Worm (Caenorhabditis elegans) whole organism, L1 larva: ENCODE results near the gene C35D6.4.

Experiments used
- C16A3.4 ChIP-seq: fragments of 150-350 bp; optimal IDR thresholded peaks from 2 replicates; lab custom pipeline; 2014; ENCODE audit warnings: missing biosample characterization, missing genetic modification characterization
- F16B12.6 ChIP-seq: fragments of 150-350 bp; optimal IDR thresholded peaks from 2 replicates; lab custom pipeline; 2014; ENCODE audit warnings: missing biosample characterization, missing genetic modification characterization
- alr-1 ChIP-seq: fragments of 200-800 bp; sonication (Bioruptor generic); optimal IDR thresholded peaks from 2 replicates; lab custom pipeline; 2018; ENCODE audit warnings: borderline replicate concordance, mild to moderate bottlenecking, missing genetic modification characterization, missing compliant biosample characterization
- aly-2 ChIP-seq: fragments of 150-350 bp; optimal IDR thresholded peaks from 2 replicates; lab custom pipeline; 2014; ENCODE audit warnings: missing biosample characterization, missing genetic modification characterization
- ama-1 ChIP-seq: fragments of 150-350 bp; optimal IDR thresholded peaks from 2 replicates; lab custom pipeline; 2014
- blmp-1 ChIP-seq: fragments of 150-350 bp; optimal IDR thresholded peaks from 2 replicates; lab custom pipeline; 2014; ENCODE audit warnings: missing biosample characterization, missing genetic modification characterization
- ceh-8 ChIP-seq: fragments of 200-800 bp; sonication (Bioruptor generic); optimal IDR thresholded peaks from 2 replicates; lab custom pipeline; 2018; ENCODE audit warnings: mild to moderate bottlenecking, missing genetic modification characterization, moderate library complexity, missing compliant biosample characterization
- ceh-82 ChIP-seq, 3 experiments: fragments of 150-350 bp in 1 of 3; sonication (generic microtip) in 2 of 3; optimal IDR thresholded peaks; 2 replicates each; lab custom pipeline; 2014 to 2017; ENCODE audit warnings: missing biosample characterization in 3 of 3, missing genetic modification characterization in 3 of 3
- ceh-88 ChIP-seq: fragments of 200-800 bp; sonication (Bioruptor generic); IDR thresholded peaks from 2 replicates; pipeline ENCODE4 v1.3.6; 2022; ENCODE audit warnings: missing genetic modification characterization, missing compliant biosample characterization
- dpl-1 ChIP-seq, 3 experiments: fragments of 150-350 bp in 2 of 3; sonication (generic microtip) in 1 of 3; optimal IDR thresholded peaks; 2 replicates each; lab custom pipeline; 2014 to 2017; ENCODE audit warnings: missing biosample characterization in 3 of 3, missing genetic modification characterization in 3 of 3, missing genetic modification reagents in 3 of 3
- efl-1 ChIP-seq, 4 experiments: fragments of 150-350 bp; optimal IDR thresholded peaks in 3 of 4; peaks in 1 of 4; 1 replicate in 1 of 4; 2 replicates in 3 of 4; lab custom pipeline; 2014; ENCODE audit warnings: missing biosample characterization in 2 of 4, missing genetic modification characterization in 2 of 4, missing genetic modification reagents in 2 of 4
- efl-3 ChIP-seq: fragments of 200-800 bp; sonication (Bioruptor generic); optimal IDR thresholded peaks from 2 replicates; lab custom pipeline; 2018; ENCODE audit warnings: mild to moderate bottlenecking, missing genetic modification characterization, missing compliant biosample characterization
- egl-27 ChIP-seq, 2 experiments: fragments of 150-350 bp in 1 of 2; sonication (generic microtip); optimal IDR thresholded peaks; 3 replicates each; lab custom pipeline; 2017 to 2018; ENCODE audit warnings: missing biosample characterization in 2 of 2, missing genetic modification characterization in 2 of 2, missing genetic modification reagents in 2 of 2
- elt-2 ChIP-seq: sonication (generic microtip); optimal IDR thresholded peaks from 2 replicates; lab custom pipeline; 2016; ENCODE audit warnings: missing genetic modification characterization, mild to moderate bottlenecking, inconsistent platforms, missing compliant biosample characterization, missing genetic modification reagents
- elt-3 ChIP-seq, 6 experiments: fragments of 150-350 bp in 1 of 6; sonication (generic microtip); optimal IDR thresholded peaks; 2 replicates each; lab custom pipeline; 2017 to 2018; ENCODE audit warnings: missing biosample characterization in 6 of 6, missing genetic modification characterization in 6 of 6, inconsistent platforms in 1 of 6
- fkh-4 ChIP-seq: sonication (generic microtip); optimal IDR thresholded peaks from 2 replicates; lab custom pipeline; 2016; ENCODE audit warnings: missing compliant biosample characterization, missing genetic modification characterization, borderline replicate concordance
- fos-1 ChIP-seq: fragments of 150-350 bp; optimal IDR thresholded peaks from 2 replicates; lab custom pipeline; 2014; ENCODE audit warnings: missing biosample characterization, missing genetic modification characterization
- grh-1 ChIP-seq: fragments of 200-800 bp; sonication (Bioruptor generic); IDR thresholded peaks from 2 replicates; pipeline ENCODE4 v1.3.6; 2022; ENCODE audit warnings: missing genetic modification reagents, missing genetic modification characterization, missing compliant biosample characterization
- hlh-17 ChIP-seq: fragments of 200-800 bp; sonication (Bioruptor generic); optimal IDR thresholded peaks from 2 replicates; lab custom pipeline; 2018; ENCODE audit warnings: missing genetic modification characterization, mild to moderate bottlenecking, missing compliant biosample characterization, moderate library complexity, borderline replicate concordance
- hlh-4 ChIP-seq: sonication (generic microtip); optimal IDR thresholded peaks from 2 replicates; lab custom pipeline; 2016; ENCODE audit warnings: mild to moderate bottlenecking, missing genetic modification characterization, missing compliant biosample characterization
- hpl-2 ChIP-seq: fragments of 150-350 bp; optimal IDR thresholded peaks from 2 replicates; lab custom pipeline; 2014; ENCODE audit warnings: missing biosample characterization, missing genetic modification reagents, missing genetic modification characterization
- irx-1 ChIP-seq: sonication (generic microtip); optimal IDR thresholded peaks from 2 replicates; lab custom pipeline; 2016; ENCODE audit warnings: missing genetic modification characterization, missing compliant biosample characterization
- isw-1 ChIP-seq: fragments of 200-800 bp; sonication (Bioruptor generic); IDR thresholded peaks from 2 replicates; pipeline ENCODE4 v1.3.6; 2022; ENCODE audit warnings: missing genetic modification characterization, missing compliant biosample characterization
- lin-15B ChIP-seq: fragments of 150-350 bp; sonication (generic microtip); optimal IDR thresholded peaks from 3 replicates; lab custom pipeline; 2014; ENCODE audit warnings: missing biosample characterization, missing genetic modification characterization
- mef-2 ChIP-seq: fragments of 150-350 bp; optimal IDR thresholded peaks from 2 replicates; lab custom pipeline; 2014; ENCODE audit warnings: missing biosample characterization, missing genetic modification characterization
- mep-1 ChIP-seq: fragments of 150-350 bp; optimal IDR thresholded peaks from 2 replicates; lab custom pipeline; 2014; ENCODE audit warnings: missing biosample characterization, missing genetic modification characterization
- nhr-11 ChIP-seq: fragments of 150-350 bp; optimal IDR thresholded peaks from 2 replicates; lab custom pipeline; 2014; ENCODE audit warnings: missing biosample characterization, missing genetic modification characterization
- nhr-12 ChIP-seq: sonication (generic microtip); optimal IDR thresholded peaks from 2 replicates; lab custom pipeline; 2017; ENCODE audit warnings: missing biosample characterization, missing genetic modification characterization
- nhr-19 ChIP-seq: fragments of 200-800 bp; sonication (Bioruptor generic); conservative IDR thresholded peaks from 2 replicates; pipeline ENCODE4 v1.3.6; 2022; ENCODE audit warnings: missing genetic modification characterization, missing compliant biosample characterization
- nhr-20 ChIP-seq: sonication (generic microtip); optimal IDR thresholded peaks from 2 replicates; lab custom pipeline; 2016; ENCODE audit warnings: mild to moderate bottlenecking, missing genetic modification characterization, missing compliant biosample characterization
- nhr-237 ChIP-seq: fragments of 150-350 bp; optimal IDR thresholded peaks from 2 replicates; lab custom pipeline; 2014; ENCODE audit warnings: missing biosample characterization, missing genetic modification characterization
- nhr-84 ChIP-seq: sonication (generic microtip); optimal IDR thresholded peaks from 2 replicates; lab custom pipeline; 2017; ENCODE audit warnings: missing biosample characterization, missing genetic modification characterization
- nhr-85 ChIP-seq: sonication (generic microtip); peaks from one replicate; lab custom pipeline; 2016; ENCODE audit warnings: missing genetic modification characterization, inconsistent platforms, missing compliant biosample characterization
- nhr-90 ChIP-seq: sonication (generic microtip); optimal IDR thresholded peaks from 2 replicates; lab custom pipeline; 2016; ENCODE audit warnings: mild to moderate bottlenecking, missing genetic modification characterization, missing compliant biosample characterization; ENCODE audit not compliant: poor library complexity
- pax-3 ChIP-seq: fragments of 200-800 bp; sonication (Bioruptor generic); optimal IDR thresholded peaks from 2 replicates; lab custom pipeline; 2018; ENCODE audit warnings: mild to moderate bottlenecking, missing genetic modification characterization, moderate library complexity, missing compliant biosample characterization
- rnt-1 ChIP-seq: sonication (generic microtip); optimal IDR thresholded peaks from 2 replicates; lab custom pipeline; 2016; ENCODE audit warnings: mild to moderate bottlenecking, missing genetic modification characterization, moderate library complexity, missing compliant biosample characterization
- snpc-4 ChIP-seq: fragments of 150-350 bp; optimal IDR thresholded peaks from 2 replicates; lab custom pipeline; 2014; ENCODE audit warnings: missing biosample characterization, missing genetic modification characterization
- snu-23 ChIP-seq: sonication (generic microtip); optimal IDR thresholded peaks from 2 replicates; lab custom pipeline; 2016; ENCODE audit warnings: missing genetic modification characterization, missing compliant biosample characterization
- sox-4 ChIP-seq: sonication (generic microtip); optimal IDR thresholded peaks from 2 replicates; lab custom pipeline; 2016; ENCODE audit warnings: missing genetic modification characterization, missing compliant biosample characterization
- sptf-1 ChIP-seq: fragments of 150-350 bp; optimal IDR thresholded peaks from 2 replicates; lab custom pipeline; 2014; ENCODE audit warnings: missing biosample characterization, missing genetic modification characterization
- sup-37 ChIP-seq: fragments of 200-800 bp; sonication (Bioruptor generic); optimal IDR thresholded peaks from 2 replicates; lab custom pipeline; 2018; ENCODE audit warnings: mild to moderate bottlenecking, missing genetic modification characterization, missing compliant biosample characterization
- swsn-7 ChIP-seq: sonication (generic microtip); optimal IDR thresholded peaks from 2 replicates; lab custom pipeline; 2016; ENCODE audit warnings: missing genetic modification characterization, missing compliant biosample characterization
- tbx-2 ChIP-seq: sonication (generic microtip); optimal IDR thresholded peaks from 2 replicates; lab custom pipeline; 2016; ENCODE audit warnings: missing genetic modification characterization, missing compliant biosample characterization
- unc-30 ChIP-seq: sonication (generic microtip); optimal IDR thresholded peaks from 2 replicates; lab custom pipeline; 2017; ENCODE audit warnings: missing biosample characterization, missing genetic modification characterization
- unc-98 ChIP-seq: fragments of 200-800 bp; sonication (Bioruptor generic); IDR thresholded peaks from 2 replicates; pipeline ENCODE4 v1.3.6; 2022; ENCODE audit warnings: missing genetic modification characterization, missing compliant biosample characterization
- vab-15 ChIP-seq: sonication (generic microtip); optimal IDR thresholded peaks from 2 replicates; lab custom pipeline; 2017; ENCODE audit warnings: missing genotype, mild to moderate bottlenecking, missing genetic modification characterization, missing compliant biosample characterization
- zag-1 ChIP-seq: fragments of 150-350 bp; optimal IDR thresholded peaks from 2 replicates; lab custom pipeline; 2014; ENCODE audit warnings: missing biosample characterization, missing genetic modification characterization
- zip-4 ChIP-seq: fragments of 200-800 bp; sonication (Bioruptor generic); optimal IDR thresholded peaks from 2 replicates; lab custom pipeline; 2018; ENCODE audit warnings: mild to moderate bottlenecking, missing genetic modification characterization, moderate library complexity, missing compliant biosample characterization
- ztf-11 ChIP-seq, 2 experiments: sonication (generic microtip); optimal IDR thresholded peaks; 2 replicates each; lab custom pipeline; 2016 to 2017; ENCODE audit warnings: missing genetic modification characterization in 2 of 2, missing biosample characterization in 1 of 2, missing compliant biosample characterization in 1 of 2
- ztf-4 ChIP-seq: fragments of 150-350 bp; optimal IDR thresholded peaks from 2 replicates; lab custom pipeline; 2014; ENCODE audit warnings: missing biosample characterization, missing genetic modification characterization

Gene C35D6.4

ce11 chrIV:16400412-16401381, 49.9 kb downstream of the C35D6.4 start:
- TF ChIP-seq ama-1 (lab: Kevin White, UChicago) (no peak), nhr-84 (tag; lab: Kevin White, UChicago) (no peak), nhr-237 (tag; lab: Kevin White, UChicago) (no peak), nhr-19 (GFP tag; lab: Robert Waterston, UW) (0 out of 2 replicates have a peak, but pooled peaks have one; percentile 13), vab-15 (tag; lab: Kevin White, UChicago) (no peak), isw-1 (GFP tag; lab: Robert Waterston, UW) (no peak), unc-30 (tag; lab: Kevin White, UChicago) (no peak), fkh-4 (tag; lab: Kevin White, UChicago) (no peak), ceh-88 (GFP tag; lab: Robert Waterston, UW) (no peak), nhr-20 (tag; lab: Kevin White, UChicago) (peak; percentile 14), lin-15B (tag; lab: Kevin White, UChicago) (no peak), elt-2 (tag; lab: Kevin White, UChicago) (peak; percentile 25), egl-27 (tag; optimal IDR thresholded peaks at IDR 0.05; lab: Kevin White, UChicago) (no peak), nhr-11 (tag; lab: Kevin White, UChicago) (no peak), zip-4 (GFP tag; lab: Kevin White, UChicago) (no peak), C16A3.4 (tag; lab: Kevin White, UChicago) (peak; percentile 24), efl-3 (GFP tag; lab: Kevin White, UChicago) (peak; percentile 17), sox-4 (tag; lab: Kevin White, UChicago) (no peak), snu-23 (GFP tag; lab: Kevin White, UChicago) (peak; percentile 48), dpl-1 (GFP tag; optimal IDR thresholded peaks at IDR 0.05; lab: Kevin White, UChicago) (peak in 1 of 3 experiments; percentile 23), fos-1 (no peak), mef-2 (no peak), grh-1 (GFP tag; lab: Robert Waterston, UW) (no peak; the same call in 1 of the 2 replicates), rnt-1 (tag; lab: Kevin White, UChicago) (peak; percentile 19), nhr-90 (tag; lab: Kevin White, UChicago) (peak; percentile 53), ceh-82 (tag; optimal IDR thresholded peaks at IDR 0.05; lab: Kevin White, UChicago) (peak in 1 of 3 experiments; percentile 30), efl-1 (optimal IDR thresholded peaks at IDR 0.05; lab: Kevin White, UChicago) (no peak), efl-1 (GFP tag; optimal IDR thresholded peaks at IDR 0.05 in 1 of 2; lab: Kevin White, UChicago) (peak in 1 of 2 experiments; percentile 82), hlh-4 (tag; lab: Kevin White, UChicago) (no peak), nhr-85 (tag; lab: Kevin White, UChicago) (peak; percentile 48), sptf-1 (no peak), blmp-1 (peak; percentile 35), nhr-12 (tag; lab: Kevin White, UChicago) (no peak), swsn-7 (tag; lab: Kevin White, UChicago) (no peak), alr-1 (tag; lab: Kevin White, UChicago) (no peak), zag-1 (tag; lab: Kevin White, UChicago) (no peak), tbx-2 (tag; lab: Kevin White, UChicago) (no peak), pax-3 (tag; lab: Kevin White, UChicago) (no peak), aly-2 (tag; lab: Kevin White, UChicago) (no peak), elt-3 (tag; optimal IDR thresholded peaks at IDR 0.05; lab: Kevin White, UChicago) (peak in 1 of 6 experiments; percentile 9), hpl-2 (GFP tag; lab: Kevin White, UChicago) (no peak), sup-37 (no peak), unc-98 (GFP tag; lab: Robert Waterston, UW) (no peak), hlh-17 (no peak), mep-1 (tag; lab: Kevin White, UChicago) (peak; percentile 1), irx-1 (tag; lab: Kevin White, UChicago) (no peak), ztf-11 (tag; optimal IDR thresholded peaks at IDR 0.05; lab: Kevin White, UChicago) (no peak), snpc-4 (tag; lab: Kevin White, UChicago) (no peak), ztf-4 (tag; lab: Kevin White, UChicago) (no peak), F16B12.6 (no peak), ceh-8 (no peak)
